Fruit fly (Drosophila melanogaster) S2 (cell line): ENCODE results near the gene sinu.

Experiments
- CG8478 ChIP-seq: fragments of >200 bp; optimal IDR thresholded peaks from 2 replicates; lab custom pipeline; 2018
- CTCF ChIP-seq, 2 experiments: fragments of >200 bp; optimal IDR thresholded peaks; 2 replicates each; lab custom pipeline; 2018

DNA sequence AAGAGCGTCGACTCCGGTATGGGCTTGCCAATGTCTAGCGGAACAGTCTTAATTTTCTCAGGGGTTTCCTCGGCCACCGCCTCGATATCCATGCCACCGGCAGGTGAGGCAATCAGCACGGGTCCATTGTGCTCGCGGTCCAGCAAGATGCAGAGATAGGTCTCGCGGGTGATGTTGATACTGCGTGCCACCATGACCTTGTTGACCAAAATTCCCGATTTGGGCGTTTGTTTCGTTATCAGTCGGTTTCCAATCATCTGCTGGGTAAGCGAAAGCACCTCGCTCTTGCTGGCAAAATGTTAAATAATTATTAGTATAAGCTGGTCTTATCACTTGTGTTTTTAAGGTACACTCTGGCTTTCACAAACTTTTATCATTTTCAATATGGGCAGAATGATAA, 1.2 kb upstream of the sinu start:
- TF ChIP-seq CG8478 (lab: Kevin White, UChicago) (no peak), CTCF (optimal IDR thresholded peaks at IDR 0.05; lab: Kevin White, UChicago) (no peak)
